Worm (Caenorhabditis elegans): Measurements from ENCODE around the gene aqp-10.

Gene aqp-10

ce11 chrII:9752278-9752677, 17.4 kb downstream of the aqp-10 start (continued):
- no peak for TF ChIP-seq ceh-82 (tag; optimal IDR thresholded peaks at IDR 0.05)
- TF ChIP-seq skn-1 (tag; optimal IDR thresholded peaks at IDR 0.05), result no peak
- no peak for TF ChIP-seq jun-1 (tag; optimal IDR thresholded peaks at IDR 0.05)
- no peak for TF ChIP-seq aly-2 (tag; optimal IDR thresholded peaks at IDR 0.05)
- TF ChIP-seq nhr-19 (GFP tag; conservative IDR thresholded peaks at IDR 0.05), result peak; percentile 40
- no peak for TF ChIP-seq ceh-90 (tag; optimal IDR thresholded peaks at IDR 0.05)
- TF ChIP-seq snu-23 (GFP tag; optimal IDR thresholded peaks at IDR 0.05), result peak; percentile 46
- no peak for TF ChIP-seq ama-1 (optimal IDR thresholded peaks at IDR 0.05)
- TF ChIP-seq nhr-11 (tag; optimal IDR thresholded peaks at IDR 0.05), result no peak
- no peak for TF ChIP-seq mdl-1 (tag; optimal IDR thresholded peaks at IDR 0.05)
- TF ChIP-seq xbp-1 (tag; optimal IDR thresholded peaks at IDR 0.05), result no peak
- TF ChIP-seq nhr-237 (tag; optimal IDR thresholded peaks at IDR 0.05), result no peak
- TF ChIP-seq unc-62 (GFP tag; optimal IDR thresholded peaks at IDR 0.05), result no peak
- no peak for TF ChIP-seq ces-1 (GFP tag; optimal IDR thresholded peaks at IDR 0.05)
- TF ChIP-seq lin-35 (GFP tag; optimal IDR thresholded peaks at IDR 0.05), result peak in 1 of 2 experiments; percentile 27
- TF ChIP-seq lin-14 (GFP tag; optimal IDR thresholded peaks at IDR 0.05), result peak; percentile 65
- TF ChIP-seq egl-27 (tag; optimal IDR thresholded peaks at IDR 0.05), result no peak
- no peak for TF ChIP-seq dpl-1 (GFP tag; optimal IDR thresholded peaks at IDR 0.05)
- no peak for TF ChIP-seq C04F5.9 (tag; optimal IDR thresholded peaks at IDR 0.05)
- TF ChIP-seq F16B12.6 (tag; optimal IDR thresholded peaks at IDR 0.05), result no peak
- TF ChIP-seq fos-1 (tag; optimal IDR thresholded peaks at IDR 0.05), result no peak
- TF ChIP-seq mef-2 (tag; optimal IDR thresholded peaks at IDR 0.05), result no peak
- TF ChIP-seq sox-4 (tag; optimal IDR thresholded peaks at IDR 0.05), result no peak
- TF ChIP-seq nhr-84 (tag; optimal IDR thresholded peaks at IDR 0.05), result no peak
- no peak for TF ChIP-seq fkh-4 (tag; optimal IDR thresholded peaks at IDR 0.05; ENCODE audit: borderline replicate concordance)
- no peak for TF ChIP-seq egl-13 (tag; optimal IDR thresholded peaks at IDR 0.05)
- no peak for TF ChIP-seq efl-1 (optimal IDR thresholded peaks at IDR 0.05)
- TF ChIP-seq efl-1 (GFP tag; optimal IDR thresholded peaks at IDR 0.05 in 1 of 2), result no peak
- TF ChIP-seq hlh-4 (tag; optimal IDR thresholded peaks at IDR 0.05), result no peak
- TF ChIP-seq blmp-1 (tag; optimal IDR thresholded peaks at IDR 0.05), result peak; percentile 13
- no peak for TF ChIP-seq pqm-1 (tag; optimal IDR thresholded peaks at IDR 0.05)
- TF ChIP-seq fkh-8 (tag; optimal IDR thresholded peaks at IDR 0.05), result no peak

- peak; percentile 69 for TF ChIP-seq nhr-77 (tag; optimal IDR thresholded peaks at IDR 0.05)
- TF ChIP-seq mdl-1 (tag; optimal IDR thresholded peaks at IDR 0.05), result peak in 1 of 2 experiments; percentile 68
- no peak for TF ChIP-seq tlp-1 (tag; optimal IDR thresholded peaks at IDR 0.05)
- peak; percentile 28 for TF ChIP-seq elt-2 (tag; optimal IDR thresholded peaks at IDR 0.05)
- peak; percentile 87 to 89 for TF ChIP-seq efl-1 (optimal IDR thresholded peaks at IDR 0.05)
- peak; percentile 77 to 97 for TF ChIP-seq efl-1 (GFP tag; optimal IDR thresholded peaks at IDR 0.05 in 1 of 2)
- peak; percentile 62 for TF ChIP-seq nhr-11 (tag; optimal IDR thresholded peaks at IDR 0.05)
- no peak for TF ChIP-seq nhr-28 (tag; optimal IDR thresholded peaks at IDR 0.05)
- TF ChIP-seq xbp-1 (tag; optimal IDR thresholded peaks at IDR 0.05), result peak; percentile 80
- TF ChIP-seq sox-4 (tag; optimal IDR thresholded peaks at IDR 0.05), result no peak
- TF ChIP-seq C16A3.4 (tag; optimal IDR thresholded peaks at IDR 0.05), result peak; percentile 90
- peak; percentile 68 for TF ChIP-seq nhr-90 (tag; optimal IDR thresholded peaks at IDR 0.05; ENCODE audit: poor library complexity)
- peak; percentile 82 for TF ChIP-seq skn-1 (tag; optimal IDR thresholded peaks at IDR 0.05)
- no peak for TF ChIP-seq ces-1 (GFP tag; optimal IDR thresholded peaks at IDR 0.05)
- TF ChIP-seq lin-13 (GFP tag; optimal IDR thresholded peaks at IDR 0.05), result peak; percentile 64
- TF ChIP-seq isw-1 (GFP tag; IDR thresholded peaks at IDR 0.05), result peak; percentile 89
- TF ChIP-seq tbx-2 (tag; optimal IDR thresholded peaks at IDR 0.05), result peak; percentile 75
- peak; percentile 59 for TF ChIP-seq jun-1 (tag; optimal IDR thresholded peaks at IDR 0.05)
- no peak for TF ChIP-seq hpl-2 (GFP tag; optimal IDR thresholded peaks at IDR 0.05)
- peak; percentile 89 for TF ChIP-seq snu-23 (GFP tag; optimal IDR thresholded peaks at IDR 0.05)
- peak; percentile 93 for TF ChIP-seq nhr-85 (tag)
- peak; percentile 61 for TF ChIP-seq mep-1 (tag; optimal IDR thresholded peaks at IDR 0.05)
- TF ChIP-seq ceh-88 (GFP tag; IDR thresholded peaks at IDR 0.05), result no peak
- TF ChIP-seq ceh-82 (tag; optimal IDR thresholded peaks at IDR 0.05), result peak; percentile 54 to 84 (median 77)
- peak; percentile 65 for TF ChIP-seq F16B12.6 (tag; optimal IDR thresholded peaks at IDR 0.05)
- no peak for TF ChIP-seq Y116A8C.19 (tag; optimal IDR thresholded peaks at IDR 0.05; ENCODE audit: borderline replicate concordance)
- no peak for TF ChIP-seq ztf-4 (tag; optimal IDR thresholded peaks at IDR 0.05)
- no peak for TF ChIP-seq nhr-84 (tag; optimal IDR thresholded peaks at IDR 0.05)
- TF ChIP-seq nhr-237 (tag; optimal IDR thresholded peaks at IDR 0.05), result peak; percentile 9
- peak; percentile 71 for TF ChIP-seq unc-86 (tag; optimal IDR thresholded peaks at IDR 0.05)
- peak; percentile 18 for TF ChIP-seq C04F5.9 (tag; optimal IDR thresholded peaks at IDR 0.05)
- TF ChIP-seq zip-4 (GFP tag; optimal IDR thresholded peaks at IDR 0.05), result no peak
- peak; percentile 22 for TF ChIP-seq ceh-8 (GFP tag; optimal IDR thresholded peaks at IDR 0.05)
- TF ChIP-seq swsn-7 (tag; optimal IDR thresholded peaks at IDR 0.05), result peak; percentile 77
- peak; percentile 83 for TF ChIP-seq nhr-20 (tag; optimal IDR thresholded peaks at IDR 0.05)
Measured at ce11 chrII:9746069-9746468, 23.6 kb downstream of the aqp-10 start, which contains the start of the genes Y53C12B.1 and nos-3. Y53C12B.1 (minus strand) TSS chrII:9746078. nos-3 (plus strand) TSS chrII:9746316.

All from whole organism, L1 larva.